ENCODE assay signal across 4 fruit fly cellular contexts in genomic region chr3R:22136967-22137516, dm6.
TF ChIP-seq lines count a peak whose summit lies in the region.

No protein-coding gene starts in this region.

- TF ChIP-seq CTCF in whole organism, embryonic (GFP tag; optimal IDR thresholded peaks at IDR 0.05; lab: Kevin White, UChicago) = no peak

TF ChIP-seq in whole organism, embryonic, 481 proteins besides CTCF, POLR2A, EP300 and RAD21:
- TF ChIP-seq sens (GFP tag; lab: Kevin White, UChicago) (peak; percentile 1), CG31388 (GFP tag; optimal IDR thresholded peaks at IDR 0.05; lab: Kevin White, UChicago) (no peak), pita (GFP tag; optimal IDR thresholded peaks at IDR 0.05; lab: Kevin White, UChicago) (no peak)
TF ChIP-seq in whole organism, embryonic: peak in this region for 1.

TF ChIP-seq in whole organism, prepupa, 60 proteins besides CTCF, POLR2A, EP300 and RAD21 (continues in another document):
- TF ChIP-seq CG31627 (GFP tag; optimal IDR thresholded peaks at IDR 0.05; lab: Kevin White, UChicago) = peak; percentile 35
- no peak for TF ChIP-seq Smox (GFP tag; optimal IDR thresholded peaks at IDR 0.05; lab: Kevin White, UChicago)
- TF ChIP-seq CG6792 (GFP tag; optimal IDR thresholded peaks at IDR 0.05; lab: Kevin White, UChicago) = peak; percentile 30
- TF ChIP-seq CG10631 (GFP tag; optimal IDR thresholded peaks at IDR 0.05; lab: Kevin White, UChicago) = peak; percentile 67
- no peak for TF ChIP-seq Gug (GFP tag; IDR thresholded peaks at IDR 0.05; lab: Robert Waterston, UW)
- TF ChIP-seq OdsH (GFP tag; optimal IDR thresholded peaks at IDR 0.05; lab: Kevin White, UChicago) = peak; percentile 32
- no peak for TF ChIP-seq vri (GFP tag; optimal IDR thresholded peaks at IDR 0.05; lab: Kevin White, UChicago)
- peak; percentile 57 for TF ChIP-seq spab (GFP tag; optimal IDR thresholded peaks at IDR 0.05; lab: Kevin White, UChicago)
- TF ChIP-seq CG15336 (GFP tag; IDR thresholded peaks at IDR 0.05; lab: Robert Waterston, UW) = no peak
- no peak for TF ChIP-seq CG8319 (GFP tag; optimal IDR thresholded peaks at IDR 0.05; lab: Kevin White, UChicago)
- peak; percentile 54 for TF ChIP-seq Ets96B (tag; optimal IDR thresholded peaks at IDR 0.05; lab: Kevin White, UChicago)
- no peak for TF ChIP-seq CG6854 (GFP tag; optimal IDR thresholded peaks at IDR 0.05; lab: Kevin White, UChicago)
- peak; percentile 3 to 33 for TF ChIP-seq ss (GFP tag; optimal IDR thresholded peaks at IDR 0.05; lab: Kevin White, UChicago)
- TF ChIP-seq CG4318 (GFP tag; optimal IDR thresholded peaks at IDR 0.05; lab: Kevin White, UChicago) = no peak
- TF ChIP-seq lz (GFP tag; optimal IDR thresholded peaks at IDR 0.05; lab: Kevin White, UChicago) = no peak
- peak; percentile 41 for TF ChIP-seq CG8632 (GFP tag; optimal IDR thresholded peaks at IDR 0.05; lab: Kevin White, UChicago)
- TF ChIP-seq Eip93F (GFP tag; optimal IDR thresholded peaks at IDR 0.05; lab: Kevin White, UChicago) = no peak
- no peak for TF ChIP-seq Blimp-1 (GFP tag; optimal IDR thresholded peaks at IDR 0.05; lab: Kevin White, UChicago)
- TF ChIP-seq CG32006 (GFP tag; optimal IDR thresholded peaks at IDR 0.05; lab: Kevin White, UChicago) = peak; percentile 12
- peak; percentile 78 for TF ChIP-seq svp (GFP tag; lab: Kevin White, UChicago)
- peak; percentile 18 for TF ChIP-seq cyc (GFP tag; optimal IDR thresholded peaks at IDR 0.05; lab: Kevin White, UChicago)
- TF ChIP-seq Hr4 (GFP tag; optimal IDR thresholded peaks at IDR 0.05; lab: Kevin White, UChicago) = no peak
- TF ChIP-seq Ets21C (GFP tag; optimal IDR thresholded peaks at IDR 0.05; lab: Kevin White, UChicago) = no peak
- TF ChIP-seq achi (GFP tag; optimal IDR thresholded peaks at IDR 0.05; lab: Kevin White, UChicago) = peak; percentile 28
- TF ChIP-seq CG7368 (GFP tag; optimal IDR thresholded peaks at IDR 0.05; lab: Kevin White, UChicago) = peak; percentile 10
- no peak for TF ChIP-seq CG11902 (GFP tag; optimal IDR thresholded peaks at IDR 0.05; lab: Kevin White, UChicago)
- peak; percentile 44 for TF ChIP-seq dsx (GFP tag; optimal IDR thresholded peaks at IDR 0.05; lab: Kevin White, UChicago; ENCODE audit: poor library complexity, severe bottlenecking)
- TF ChIP-seq Hr38 (GFP tag; optimal IDR thresholded peaks at IDR 0.05; lab: Kevin White, UChicago) = no peak
- no peak for TF ChIP-seq CG6163 (GFP tag; IDR thresholded peaks at IDR 0.05; lab: Robert Waterston, UW)
- TF ChIP-seq pdm3 (GFP tag; optimal IDR thresholded peaks at IDR 0.05; lab: Kevin White, UChicago) = peak; percentile 52

TF ChIP-seq in whole organism, pupa, 21 proteins besides CTCF, POLR2A, EP300 and RAD21:
- TF ChIP-seq CG13204 (GFP tag; optimal IDR thresholded peaks at IDR 0.05; lab: Kevin White, UChicago) (no peak), CG9948 (tag; optimal IDR thresholded peaks at IDR 0.05; lab: Kevin White, UChicago) (peak; percentile 60), CG8301 (tag; optimal IDR thresholded peaks at IDR 0.05; lab: Kevin White, UChicago) (peak; percentile 30), CG12605 (GFP tag; IDR thresholded peaks at IDR 0.05; lab: Robert Waterston, UW) (no peak), CG14655 (GFP tag; optimal IDR thresholded peaks at IDR 0.05; lab: Kevin White, UChicago) (peak; percentile 49), CG4496 (GFP tag; IDR thresholded peaks at IDR 0.05; lab: Robert Waterston, UW) (no peak), CG34367 (tag; optimal IDR thresholded peaks at IDR 0.05; lab: Kevin White, UChicago) (peak; percentile 24), CG32121 (GFP tag; IDR thresholded peaks at IDR 0.05; lab: Robert Waterston, UW) (no peak), rn (GFP tag; IDR thresholded peaks at IDR 0.05; lab: Robert Waterston, UW) (no peak), fd96Ca (GFP tag; IDR thresholded peaks at IDR 0.05; lab: Robert Waterston, UW) (no peak), Pif1A (GFP tag; optimal IDR thresholded peaks at IDR 0.05; lab: Kevin White, UChicago) (peak; percentile 48), Pif1B (GFP tag; optimal IDR thresholded peaks at IDR 0.05; lab: Kevin White, UChicago) (no peak), CG8159 (tag; optimal IDR thresholded peaks at IDR 0.05; lab: Kevin White, UChicago) (peak; percentile 58), CG17806 (tag; optimal IDR thresholded peaks at IDR 0.05; lab: Kevin White, UChicago) (peak; percentile 40), EcR (GFP tag; optimal IDR thresholded peaks at IDR 0.05; lab: Kevin White, UChicago) (no peak), CG15710 (tag; optimal IDR thresholded peaks at IDR 0.05; lab: Kevin White, UChicago) (peak; percentile 49)

TF ChIP-seq in whole organism, wandering third instar larva, 38 proteins besides CTCF, POLR2A, EP300 and RAD21:
- TF ChIP-seq ey (GFP tag; optimal IDR thresholded peaks at IDR 0.05; lab: Kevin White, UChicago) (no peak), Dfd (GFP tag; optimal IDR thresholded peaks at IDR 0.05; lab: Kevin White, UChicago) (no peak), psq (GFP tag; optimal IDR thresholded peaks at IDR 0.05; lab: Kevin White, UChicago) (no peak), GATAd (GFP tag; optimal IDR thresholded peaks at IDR 0.05; lab: Kevin White, UChicago) (no peak), Hnf4 (GFP tag; optimal IDR thresholded peaks at IDR 0.05; lab: Kevin White, UChicago) (no peak), Jra (GFP tag; optimal IDR thresholded peaks at IDR 0.05; lab: Kevin White, UChicago) (no peak), Vsx2 (GFP tag; optimal IDR thresholded peaks at IDR 0.05; lab: Kevin White, UChicago; ENCODE audit: partially characterized antibody) (no peak), h (GFP tag; optimal IDR thresholded peaks at IDR 0.05; lab: Kevin White, UChicago) (peak; percentile 6), HLH106 (tag; optimal IDR thresholded peaks at IDR 0.05; lab: Kevin White, UChicago) (no peak), sv (GFP tag; optimal IDR thresholded peaks at IDR 0.05; lab: Kevin White, UChicago) (no peak), CG32264 (GFP tag; optimal IDR thresholded peaks at IDR 0.05; lab: Kevin White, UChicago) (no peak), CrebA (GFP tag; optimal IDR thresholded peaks at IDR 0.05; lab: Kevin White, UChicago; ENCODE audit: borderline replicate concordance) (no peak), foxo (GFP tag; optimal IDR thresholded peaks at IDR 0.05; lab: Kevin White, UChicago) (peak in 1 of 2 experiments; percentile 10), Sp1 (GFP tag; optimal IDR thresholded peaks at IDR 0.05; lab: Kevin White, UChicago) (no peak), N (GFP tag; optimal IDR thresholded peaks at IDR 0.05; lab: Kevin White, UChicago) (no peak)

Comparison
In these comparisons a context has a peak if more than half of its experiments do, and no peak if none do; other contexts are left out.
1. Of the 7 proteins assayed by ChIP-seq in both whole organism, embryonic and whole organism, prepupa: peak only in whole organism, embryonic: none; only in whole organism, prepupa: Hr39 and Sox102F; in both: none; in neither: 5.